Worm (Caenorhabditis elegans) whole organism, L1 larva: ENCODE data around the gene F56D6.20.

Experiments
- C04F5.9 ChIP-seq: sonication (generic microtip); optimal IDR thresholded peaks from 2 replicates; lab custom pipeline; 2016; ENCODE audit warnings: missing genetic modification characterization, missing compliant biosample characterization
- Y116A8C.19 ChIP-seq: sonication (generic microtip); optimal IDR thresholded peaks from 2 replicates; lab custom pipeline; 2016; ENCODE audit warnings: missing compliant biosample characterization, missing genetic modification characterization, borderline replicate concordance
- aha-1 ChIP-seq: fragments of 150-350 bp; optimal IDR thresholded peaks from 2 replicates; lab custom pipeline; 2014; ENCODE audit warnings: missing biosample characterization, missing genetic modification characterization
- ceh-63 ChIP-seq: fragments of 200-800 bp; sonication (Bioruptor generic); optimal IDR thresholded peaks from 2 replicates; lab custom pipeline; 2018; ENCODE audit warnings: mild to moderate bottlenecking, missing genetic modification characterization, missing compliant biosample characterization
- ceh-8 ChIP-seq: fragments of 200-800 bp; sonication (Bioruptor generic); optimal IDR thresholded peaks from 2 replicates; lab custom pipeline; 2018; ENCODE audit warnings: mild to moderate bottlenecking, missing genetic modification characterization, moderate library complexity, missing compliant biosample characterization
- ceh-90 ChIP-seq: sonication (generic microtip); optimal IDR thresholded peaks from 2 replicates; lab custom pipeline; 2016; ENCODE audit warnings: missing genetic modification characterization, missing compliant biosample characterization
- efl-1 ChIP-seq, 4 experiments: fragments of 150-350 bp; optimal IDR thresholded peaks in 3 of 4; peaks in 1 of 4; 1 replicate in 1 of 4; 2 replicates in 3 of 4; lab custom pipeline; 2014; ENCODE audit warnings: missing biosample characterization in 2 of 4, missing genetic modification characterization in 2 of 4, missing genetic modification reagents in 2 of 4
- fkh-10 ChIP-seq: sonication (generic microtip); optimal IDR thresholded peaks from 2 replicates; lab custom pipeline; 2017; ENCODE audit warnings: missing biosample characterization, missing genetic modification reagents, missing genetic modification characterization
- fkh-8 ChIP-seq: sonication (generic microtip); optimal IDR thresholded peaks from 2 replicates; lab custom pipeline; 2016; ENCODE audit warnings: mild to moderate bottlenecking, missing genetic modification characterization, missing compliant biosample characterization
- fos-1 ChIP-seq: fragments of 150-350 bp; optimal IDR thresholded peaks from 2 replicates; lab custom pipeline; 2014; ENCODE audit warnings: missing biosample characterization, missing genetic modification characterization
- grh-1 ChIP-seq: fragments of 200-800 bp; sonication (Bioruptor generic); IDR thresholded peaks from 2 replicates; pipeline ENCODE4 v1.3.6; 2022; ENCODE audit warnings: missing genetic modification reagents, missing genetic modification characterization, missing compliant biosample characterization
- hlh-17 ChIP-seq: fragments of 200-800 bp; sonication (Bioruptor generic); optimal IDR thresholded peaks from 2 replicates; lab custom pipeline; 2018; ENCODE audit warnings: missing genetic modification characterization, mild to moderate bottlenecking, missing compliant biosample characterization, moderate library complexity, borderline replicate concordance
- lin-13 ChIP-seq: fragments of 150-350 bp; optimal IDR thresholded peaks from 2 replicates; lab custom pipeline; 2014; ENCODE audit warnings: missing biosample characterization, missing genetic modification reagents, missing genetic modification characterization
- lin-39 ChIP-seq: fragments of 150-350 bp; optimal IDR thresholded peaks from 2 replicates; lab custom pipeline; 2014; ENCODE audit warnings: missing biosample characterization, missing genetic modification reagents, missing genetic modification characterization
- lsy-2 ChIP-seq, 2 experiments: fragments of 150-350 bp; optimal IDR thresholded peaks; 2 replicates each; lab custom pipeline; 2014; ENCODE audit warnings: missing biosample characterization in 2 of 2, missing genetic modification characterization in 2 of 2
- mab-9 ChIP-seq: fragments of 200-800 bp; sonication (Bioruptor generic); IDR thresholded peaks from 2 replicates; pipeline ENCODE4 v1.3.6; 2022; ENCODE audit warnings: missing genetic modification reagents, missing genetic modification characterization, missing compliant biosample characterization
- nhr-19 ChIP-seq: fragments of 200-800 bp; sonication (Bioruptor generic); conservative IDR thresholded peaks from 2 replicates; pipeline ENCODE4 v1.3.6; 2022; ENCODE audit warnings: missing genetic modification characterization, missing compliant biosample characterization
- nhr-237 ChIP-seq: fragments of 150-350 bp; optimal IDR thresholded peaks from 2 replicates; lab custom pipeline; 2014; ENCODE audit warnings: missing biosample characterization, missing genetic modification characterization
- nhr-76 ChIP-seq: sonication (generic microtip); optimal IDR thresholded peaks from 2 replicates; lab custom pipeline; 2017; ENCODE audit warnings: missing biosample characterization, missing genetic modification characterization
- pax-3 ChIP-seq: fragments of 200-800 bp; sonication (Bioruptor generic); optimal IDR thresholded peaks from 2 replicates; lab custom pipeline; 2018; ENCODE audit warnings: mild to moderate bottlenecking, missing genetic modification characterization, moderate library complexity, missing compliant biosample characterization
- pqm-1 ChIP-seq: sonication (generic microtip); optimal IDR thresholded peaks from 3 replicates; lab custom pipeline; 2017; ENCODE audit warnings: missing biosample characterization, missing genetic modification characterization
- skn-1 ChIP-seq: fragments of 150-350 bp; optimal IDR thresholded peaks from 2 replicates; lab custom pipeline; 2014; ENCODE audit warnings: missing biosample characterization, missing genetic modification characterization
- snu-23 ChIP-seq: sonication (generic microtip); optimal IDR thresholded peaks from 2 replicates; lab custom pipeline; 2016; ENCODE audit warnings: missing genetic modification characterization, missing compliant biosample characterization
- sox-4 ChIP-seq: sonication (generic microtip); optimal IDR thresholded peaks from 2 replicates; lab custom pipeline; 2016; ENCODE audit warnings: missing genetic modification characterization, missing compliant biosample characterization
- sup-37 ChIP-seq: fragments of 200-800 bp; sonication (Bioruptor generic); optimal IDR thresholded peaks from 2 replicates; lab custom pipeline; 2018; ENCODE audit warnings: mild to moderate bottlenecking, missing genetic modification characterization, missing compliant biosample characterization
- tbx-2 ChIP-seq: sonication (generic microtip); optimal IDR thresholded peaks from 2 replicates; lab custom pipeline; 2016; ENCODE audit warnings: missing genetic modification characterization, missing compliant biosample characterization
- tlp-1 ChIP-seq: fragments of 150-350 bp; optimal IDR thresholded peaks from 2 replicates; lab custom pipeline; 2014; ENCODE audit warnings: missing biosample characterization, missing genetic modification characterization
- unc-130 ChIP-seq: fragments of 150-350 bp; optimal IDR thresholded peaks from 2 replicates; lab custom pipeline; 2017; ENCODE audit warnings: missing biosample characterization, missing genetic modification characterization, inconsistent platforms
- unc-30 ChIP-seq: sonication (generic microtip); optimal IDR thresholded peaks from 2 replicates; lab custom pipeline; 2017; ENCODE audit warnings: missing biosample characterization, missing genetic modification characterization
- unc-62 ChIP-seq: fragments of 150-350 bp; optimal IDR thresholded peaks from 2 replicates; lab custom pipeline; 2014; ENCODE audit warnings: missing biosample characterization, missing genetic modification reagents, missing genetic modification characterization
- unc-86 ChIP-seq: sonication (generic microtip); optimal IDR thresholded peaks from 2 replicates; lab custom pipeline; 2016; ENCODE audit warnings: missing genetic modification characterization, missing compliant biosample characterization
- zag-1 ChIP-seq: fragments of 150-350 bp; optimal IDR thresholded peaks from 2 replicates; lab custom pipeline; 2014; ENCODE audit warnings: missing biosample characterization, missing genetic modification characterization
- zip-4 ChIP-seq: fragments of 200-800 bp; sonication (Bioruptor generic); optimal IDR thresholded peaks from 2 replicates; lab custom pipeline; 2018; ENCODE audit warnings: mild to moderate bottlenecking, missing genetic modification characterization, moderate library complexity, missing compliant biosample characterization
- ztf-11 ChIP-seq, 2 experiments: sonication (generic microtip); optimal IDR thresholded peaks; 2 replicates each; lab custom pipeline; 2016 to 2017; ENCODE audit warnings: missing genetic modification characterization in 2 of 2, missing biosample characterization in 1 of 2, missing compliant biosample characterization in 1 of 2
- ztf-4 ChIP-seq: fragments of 150-350 bp; optimal IDR thresholded peaks from 2 replicates; lab custom pipeline; 2014; ENCODE audit warnings: missing biosample characterization, missing genetic modification characterization

Gene F56D6.20

ce11 chrIV:3915296-3915695 lies 2.6 kb downstream of the F56D6.20 start, which contains the start of gene srz-20:
TSS of gene srz-20 (plus strand) at chrIV:3915596.
- no peak for TF ChIP-seq tlp-1 (tag; lab: Kevin White, UChicago)
- no peak for TF ChIP-seq hlh-17 (GFP tag; lab: Kevin White, UChicago)
- TF ChIP-seq aha-1 (tag; lab: Kevin White, UChicago) = no peak
- TF ChIP-seq zip-4 (GFP tag; lab: Kevin White, UChicago) = no peak
- TF ChIP-seq unc-130 (tag; lab: Kevin White, UChicago) = no peak
- no peak for TF ChIP-seq sox-4 (tag; lab: Kevin White, UChicago)
- TF ChIP-seq ztf-4 (tag; lab: Kevin White, UChicago) = no peak
- TF ChIP-seq nhr-76 (tag; lab: Kevin White, UChicago) = no peak
- TF ChIP-seq fkh-8 (tag; lab: Kevin White, UChicago) = no peak
- no peak for TF ChIP-seq skn-1 (tag; lab: Kevin White, UChicago)
- TF ChIP-seq lin-39 (tag; lab: Kevin White, UChicago) = no peak
- TF ChIP-seq tbx-2 (tag; lab: Kevin White, UChicago) = no peak
- no peak for TF ChIP-seq zag-1
- TF ChIP-seq ztf-11 (tag; optimal IDR thresholded peaks at IDR 0.05; lab: Kevin White, UChicago) = no peak
- no peak for TF ChIP-seq C04F5.9 (tag; lab: Kevin White, UChicago)
- TF ChIP-seq snu-23 (GFP tag; lab: Kevin White, UChicago) = no peak
- TF ChIP-seq sup-37 (GFP tag; lab: Kevin White, UChicago) = no peak
- TF ChIP-seq nhr-237 (tag; lab: Kevin White, UChicago) = no peak

- no peak for TF ChIP-seq Y116A8C.19 (tag; lab: Kevin White, UChicago)
- TF ChIP-seq nhr-76 (tag; lab: Kevin White, UChicago) = no peak
- TF ChIP-seq lsy-2 (tag; optimal IDR thresholded peaks at IDR 0.05; lab: Kevin White, UChicago) = no peak
- no peak for TF ChIP-seq ceh-90
- TF ChIP-seq efl-1 (optimal IDR thresholded peaks at IDR 0.05; lab: Kevin White, UChicago) = no peak
- TF ChIP-seq efl-1 (GFP tag; optimal IDR thresholded peaks at IDR 0.05 in 1 of 2; lab: Kevin White, UChicago) = no peak
- TF ChIP-seq nhr-19 (GFP tag; lab: Robert Waterston, UW) = no peak
- TF ChIP-seq unc-62 (GFP tag; lab: Kevin White, UChicago) = no peak
These were observed 4.7 kb downstream of the F56D6.20 start, which contains the start of gene F56D6.14 for ce11 chrIV:3917405-3917804. TSS of gene F56D6.14 (plus strand) at chrIV:3917705.

- TF ChIP-seq mab-9 (GFP tag; lab: Robert Waterston, UW) (no peak), lin-13 (GFP tag; lab: Kevin White, UChicago) (no peak), ceh-63 (GFP tag; lab: Kevin White, UChicago) (no peak), fos-1 (tag; lab: Kevin White, UChicago) (no peak), hlh-17 (GFP tag; lab: Kevin White, UChicago) (no peak), sox-4 (tag; lab: Kevin White, UChicago) (no peak), fkh-10 (GFP tag; lab: Kevin White, UChicago) (no peak), pax-3 (tag; lab: Kevin White, UChicago) (no peak), grh-1 (GFP tag; lab: Robert Waterston, UW) (no peak), unc-30 (tag; lab: Kevin White, UChicago) (no peak), unc-86 (tag; lab: Kevin White, UChicago) (no peak), pqm-1 (tag; lab: Kevin White, UChicago) (no peak), aha-1 (tag; lab: Kevin White, UChicago) (no peak)
These were observed 5.5 kb downstream of the F56D6.20 start, which contains the start of gene F56D6.23 for ce11 chrIV:3918160-3918559. TSS of gene F56D6.23 (plus strand) at chrIV:3918460.

ce11 chrIV:3919506-3919905 lies 6.8 kb downstream of the F56D6.20 start, which contains the start of gene srz-19:
TSS of gene srz-19 (plus strand) at chrIV:3919806.
- TF ChIP-seq ceh-8 (GFP tag; lab: Kevin White, UChicago) = no peak
